Worm (Caenorhabditis elegans) whole organism, L3 larva: ENCODE measurements around the gene enu-3.5.

Experiments
- nfya-1 ChIP-seq: sonication (generic microtip); optimal IDR thresholded peaks from 2 replicates; lab custom pipeline; 2017; ENCODE audit warnings: missing genetic modification characterization, mild to moderate bottlenecking, missing compliant biosample characterization, antibody characterized with exemption, moderate library complexity; ENCODE audit not compliant: insufficient read depth
- sea-2 ChIP-seq: fragments of 150-350 bp; sonication (generic microtip); optimal IDR thresholded peaks from 4 replicates; lab custom pipeline; 2014; ENCODE audit warnings: missing biosample characterization, missing genetic modification reagents, missing genetic modification characterization
- ztf-11 ChIP-seq: fragments of 150-350 bp; optimal IDR thresholded peaks from 2 replicates; lab custom pipeline; 2014; ENCODE audit warnings: missing biosample characterization, missing genetic modification characterization
- ztf-4 ChIP-seq: fragments of 150-350 bp; optimal IDR thresholded peaks from 2 replicates; lab custom pipeline; 2014; ENCODE audit warnings: missing biosample characterization, missing genetic modification characterization

DNA sequence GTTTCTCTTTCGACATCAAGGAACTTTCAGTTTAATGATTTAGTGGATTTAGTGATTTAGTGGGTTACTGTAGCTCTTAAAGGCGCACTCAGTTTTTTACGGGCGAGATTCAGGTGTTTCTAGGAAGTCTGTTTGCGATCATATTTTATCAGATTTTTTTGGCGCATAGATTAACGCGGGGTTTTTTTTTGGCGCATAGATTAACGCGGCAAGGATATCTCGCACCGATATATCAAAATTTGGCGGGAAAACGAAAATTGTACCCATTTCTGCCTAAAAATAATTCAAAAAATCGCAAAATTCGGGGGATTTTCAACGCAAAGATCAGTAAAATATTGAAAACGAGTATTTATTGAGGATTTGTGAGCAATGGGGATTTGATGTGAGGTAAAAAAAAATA lies 2.7 kb downstream of the enu-3.5 start:
- TF ChIP-seq sea-2 (no peak), nfya-1 (tag; lab: Kevin White, UChicago) (no peak), ztf-4 (tag; lab: Kevin White, UChicago) (no peak), ztf-11 (no peak)
